Worm (Caenorhabditis elegans) whole organism, mixed stage, embryonic: Measurements from ENCODE around the gene B0464.9.

Experiments used
- M03D4.4 ChIP-seq: sonication (generic microtip); optimal IDR thresholded peaks from 2 replicates; lab custom pipeline; 2017; ENCODE audit warnings: mild to moderate bottlenecking, missing genetic modification characterization, missing compliant biosample characterization
- bed-3 ChIP-seq: fragments of 200-800 bp; sonication (Bioruptor generic); optimal IDR thresholded peaks from 3 replicates; lab custom pipeline; 2018; ENCODE audit warnings: mild to moderate bottlenecking, missing genetic modification characterization, moderate library complexity, missing compliant biosample characterization
- blmp-1 ChIP-seq: fragments of 150-350 bp; optimal IDR thresholded peaks from 2 replicates; lab custom pipeline; 2014; ENCODE audit warnings: missing biosample characterization, missing genetic modification characterization
- ceh-39 ChIP-seq: fragments of 150-350 bp; optimal IDR thresholded peaks from 2 replicates; lab custom pipeline; 2014; ENCODE audit warnings: missing biosample characterization, missing genetic modification characterization
- ceh-43 ChIP-seq: fragments of 200-800 bp; sonication (Bioruptor generic); optimal IDR thresholded peaks from 2 replicates; lab custom pipeline; 2018; ENCODE audit warnings: mild to moderate bottlenecking, missing genetic modification characterization, moderate library complexity, missing compliant biosample characterization
- ceh-83 ChIP-seq: fragments of 200-800 bp; sonication (Bioruptor generic); optimal IDR thresholded peaks from 2 replicates; lab custom pipeline; 2018; ENCODE audit warnings: mild to moderate bottlenecking, missing genetic modification characterization, missing compliant biosample characterization
- ces-1 ChIP-seq: fragments of 150-350 bp; optimal IDR thresholded peaks from 2 replicates; lab custom pipeline; 2014; ENCODE audit warnings: missing biosample characterization, missing genetic modification reagents, missing genetic modification characterization
- cnd-1 ChIP-seq: fragments of 200-800 bp; sonication (Bioruptor generic); optimal IDR thresholded peaks from 2 replicates; lab custom pipeline; 2018; ENCODE audit warnings: mild to moderate bottlenecking, missing genetic modification characterization, missing compliant biosample characterization
- drap-1 ChIP-seq: fragments of 200-800 bp; sonication (Bioruptor generic); optimal IDR thresholded peaks from 3 replicates; lab custom pipeline; 2018; ENCODE audit warnings: mild to moderate bottlenecking, missing genetic modification characterization, missing compliant biosample characterization
- elt-1 ChIP-seq: sonication (generic microtip); optimal IDR thresholded peaks from 2 replicates; lab custom pipeline; 2017; ENCODE audit warnings: missing genetic modification characterization, mild to moderate bottlenecking, missing compliant biosample characterization, antibody characterized with exemption, moderate library complexity, borderline replicate concordance; ENCODE audit not compliant: insufficient read depth
- elt-3 ChIP-seq: fragments of 150-350 bp; optimal IDR thresholded peaks from 2 replicates; lab custom pipeline; 2014; ENCODE audit warnings: missing biosample characterization, missing genetic modification characterization
- flh-1 ChIP-seq: fragments of 200-800 bp; sonication (Bioruptor generic); optimal IDR thresholded peaks from 2 replicates; lab custom pipeline; 2018; ENCODE audit warnings: mild to moderate bottlenecking, missing genetic modification characterization, moderate library complexity, missing compliant biosample characterization
- ham-2 ChIP-seq: fragments of 200-800 bp; sonication (Bioruptor generic); optimal IDR thresholded peaks from 2 replicates; lab custom pipeline; 2018; ENCODE audit warnings: mild to moderate bottlenecking, missing genetic modification characterization, missing compliant biosample characterization
- hlh-1 ChIP-seq: fragments of 150-350 bp; optimal IDR thresholded peaks from 2 replicates; lab custom pipeline; 2014; ENCODE audit warnings: missing biosample characterization, missing genetic modification reagents, missing genetic modification characterization
- lin-13 ChIP-seq: fragments of 150-350 bp; optimal IDR thresholded peaks from 2 replicates; lab custom pipeline; 2014; ENCODE audit warnings: missing biosample characterization, missing genetic modification characterization
- lin-32 ChIP-seq: fragments of 200-800 bp; sonication (Bioruptor generic); optimal IDR thresholded peaks from 2 replicates; lab custom pipeline; 2018; ENCODE audit warnings: mild to moderate bottlenecking, missing genetic modification characterization, missing compliant biosample characterization
- lsy-2 ChIP-seq: fragments of 150-350 bp; optimal IDR thresholded peaks from 2 replicates; lab custom pipeline; 2014; ENCODE audit warnings: missing biosample characterization, missing genetic modification characterization
- mab-5 ChIP-seq: fragments of 150-350 bp; optimal IDR thresholded peaks from 2 replicates; lab custom pipeline; 2014; ENCODE audit warnings: missing biosample characterization, missing genetic modification characterization
- mep-1 ChIP-seq: fragments of 150-350 bp; optimal IDR thresholded peaks from 2 replicates; lab custom pipeline; 2017; ENCODE audit warnings: missing biosample characterization, missing genetic modification reagents, missing genetic modification characterization, inconsistent platforms
- mls-2 ChIP-seq: sonication (generic microtip); optimal IDR thresholded peaks from 2 replicates; lab custom pipeline; 2016; ENCODE audit warnings: mild to moderate bottlenecking, missing genetic modification characterization, moderate library complexity, missing compliant biosample characterization
- nhr-12 ChIP-seq: fragments of 150-350 bp; optimal IDR thresholded peaks from 2 replicates; lab custom pipeline; 2014; ENCODE audit warnings: missing biosample characterization, missing genetic modification characterization
- nhr-2 ChIP-seq: fragments of 150-350 bp; optimal IDR thresholded peaks from 2 replicates; lab custom pipeline; 2014; ENCODE audit warnings: missing biosample characterization, missing genetic modification characterization
- nhr-237 ChIP-seq: fragments of 150-350 bp; optimal IDR thresholded peaks from 2 replicates; lab custom pipeline; 2014; ENCODE audit warnings: missing biosample characterization, missing genetic modification characterization
- nhr-28 ChIP-seq: fragments of 150-350 bp; optimal IDR thresholded peaks from 2 replicates; lab custom pipeline; 2014; ENCODE audit warnings: missing biosample characterization, missing genetic modification characterization
- nhr-76 ChIP-seq: sonication (generic microtip); optimal IDR thresholded peaks from 2 replicates; lab custom pipeline; 2017; ENCODE audit warnings: missing biosample characterization, missing genetic modification characterization
- pha-4 ChIP-seq: fragments of 150-350 bp; optimal IDR thresholded peaks from 2 replicates; lab custom pipeline; 2018; ENCODE audit warnings: missing biosample characterization, missing genetic modification reagents, missing genetic modification characterization
- sem-2 ChIP-seq: fragments of 200-800 bp; sonication (Bioruptor generic); optimal IDR thresholded peaks from 2 replicates; lab custom pipeline; 2018; ENCODE audit warnings: mild to moderate bottlenecking, missing genetic modification characterization, missing compliant biosample characterization
- snpc-4 ChIP-seq: fragments of 150-350 bp; optimal IDR thresholded peaks from 2 replicates; lab custom pipeline; 2014; ENCODE audit warnings: missing biosample characterization, missing genetic modification characterization
- sptf-1 ChIP-seq: sonication (generic microtip); optimal IDR thresholded peaks from 2 replicates; lab custom pipeline; 2017; ENCODE audit warnings: mild to moderate bottlenecking, missing genetic modification characterization, moderate library complexity, missing compliant biosample characterization
- tbx-8 ChIP-seq: fragments of 200-800 bp; sonication (Bioruptor generic); optimal IDR thresholded peaks from 2 replicates; lab custom pipeline; 2018; ENCODE audit warnings: mild to moderate bottlenecking, missing genetic modification characterization, moderate library complexity, missing compliant biosample characterization
- unc-120 ChIP-seq: sonication (generic microtip); optimal IDR thresholded peaks from 2 replicates; lab custom pipeline; 2017; ENCODE audit warnings: missing genetic modification characterization, missing compliant biosample characterization; ENCODE audit not compliant: poor library complexity, severe bottlenecking
- unc-39 ChIP-seq: fragments of 150-350 bp; optimal IDR thresholded peaks from 2 replicates; lab custom pipeline; 2014; ENCODE audit warnings: missing biosample characterization, missing genetic modification characterization
- unc-62 ChIP-seq: fragments of 150-350 bp; optimal IDR thresholded peaks from 2 replicates; lab custom pipeline; 2014; ENCODE audit warnings: missing biosample characterization, missing genetic modification reagents, missing genetic modification characterization
- zip-8 ChIP-seq: fragments of 150-350 bp; optimal IDR thresholded peaks from 2 replicates; lab custom pipeline; 2014; ENCODE audit warnings: missing biosample characterization, missing genetic modification characterization
- ztf-11 ChIP-seq: fragments of 150-350 bp; optimal IDR thresholded peaks from 2 replicates; lab custom pipeline; 2014; ENCODE audit warnings: missing biosample characterization, missing genetic modification characterization

B0464.9 gene

DNA sequence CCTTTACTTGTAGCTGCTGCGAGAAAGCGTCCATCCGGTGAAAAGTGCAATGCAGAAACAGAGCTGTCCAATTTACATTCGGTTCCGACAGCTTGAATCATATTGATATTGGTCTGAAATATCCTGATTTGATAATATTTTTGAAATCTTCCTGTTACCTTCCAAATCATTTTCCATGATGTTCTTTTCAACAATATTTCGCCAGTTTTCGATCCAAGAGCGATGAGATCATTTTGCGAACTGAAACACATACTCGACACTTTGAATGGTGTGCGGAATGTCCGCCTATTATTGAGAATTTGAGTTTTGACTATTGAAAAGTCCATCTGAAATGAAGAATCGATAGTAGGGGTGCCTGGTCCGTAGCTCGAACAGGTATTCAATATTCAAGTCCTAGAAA lies 24.4 kb upstream of the B0464.9 start, which contains the start of gene emb-30:
emb-30 (minus strand) TSS at position 328 of the 400 bp plus-strand sequence.
- TF ChIP-seq blmp-1 (no peak), ceh-43 (no peak), nhr-28 (tag; lab: Kevin White, UChicago) (no peak), unc-120 (tag; lab: Kevin White, UChicago) (no peak), nhr-2 (tag; lab: Kevin White, UChicago) (no peak)

DNA sequence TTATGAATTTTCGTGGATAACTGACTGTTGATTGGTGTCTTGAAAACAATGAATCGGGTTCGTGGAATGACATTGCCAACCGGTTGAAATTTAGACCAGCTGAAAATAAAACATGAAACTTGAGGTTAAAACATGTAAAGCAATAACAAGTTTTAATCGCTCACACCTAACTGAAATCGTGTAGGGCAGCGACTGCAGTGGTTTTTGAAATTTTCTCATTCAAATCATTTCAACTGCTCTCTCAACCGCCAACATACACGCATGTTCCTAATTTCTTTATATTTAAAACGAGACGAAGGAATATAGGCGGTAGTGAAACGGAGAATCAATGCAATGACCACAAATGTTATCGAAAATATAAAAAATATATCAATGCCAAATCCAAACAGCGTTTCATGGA lies 22.7 kb upstream of the B0464.9 start:
- no peak for TF ChIP-seq mab-5 (tag; lab: Kevin White, UChicago)
- TF ChIP-seq nhr-237 (tag; lab: Kevin White, UChicago): no peak
- TF ChIP-seq lin-32 (GFP tag; lab: Kevin White, UChicago): no peak
- no peak for TF ChIP-seq M03D4.4 (tag; lab: Kevin White, UChicago)
- no peak for TF ChIP-seq nhr-28 (tag; lab: Kevin White, UChicago)

DNA sequence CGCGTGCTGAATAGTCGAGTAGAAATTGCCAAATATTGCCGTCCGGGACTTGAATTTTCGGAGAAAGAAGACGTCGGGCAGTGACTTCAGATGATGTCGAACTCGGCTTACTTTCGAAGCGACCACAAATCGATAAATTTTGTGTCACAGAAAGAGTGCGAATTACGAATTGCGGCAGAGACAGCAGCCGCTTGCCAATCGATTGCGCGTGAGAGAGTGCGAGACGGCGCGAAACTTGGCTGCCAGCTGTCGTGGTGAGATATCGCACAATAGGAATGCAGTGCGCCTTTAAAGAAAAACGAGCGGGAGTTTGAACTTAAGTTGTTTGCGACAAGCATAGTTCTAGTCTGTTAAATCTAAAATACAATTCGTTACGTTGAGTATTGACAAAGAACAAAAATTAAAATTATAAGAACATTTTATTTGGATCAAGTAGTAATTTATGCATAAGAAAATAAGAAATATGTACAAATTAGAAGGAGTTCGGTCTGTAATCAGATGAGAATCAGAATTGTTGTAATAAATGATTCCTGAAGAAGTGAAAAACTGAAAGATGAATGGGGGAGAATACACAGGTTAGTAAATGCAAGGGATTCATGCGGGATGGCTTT lies 22.0 kb upstream of the B0464.9 start, which contains the start of gene pir-2:
pir-2 (minus strand) TSS at position 218 of the 611 bp plus-strand sequence.
- TF ChIP-seq ceh-83 (peak; percentile 66), ces-1 (peak; percentile 84), pha-4 (peak; percentile 83), unc-39 (tag; lab: Kevin White, UChicago) (no peak), mab-5 (tag; lab: Kevin White, UChicago) (no peak), elt-3 (tag; lab: Kevin White, UChicago) (peak; percentile 8), lin-13 (tag; lab: Kevin White, UChicago) (peak; percentile 28), cnd-1 (peak; percentile 94), mls-2 (peak; percentile 66), ceh-39 (tag; lab: Kevin White, UChicago) (peak; percentile 93), unc-120 (tag; lab: Kevin White, UChicago) (peak; percentile 82), ham-2 (GFP tag; lab: Kevin White, UChicago) (peak; percentile 69), sem-2 (GFP tag; lab: Kevin White, UChicago) (no peak), unc-62 (GFP tag; lab: Kevin White, UChicago) (peak; percentile 74), bed-3 (no peak), lin-32 (GFP tag; lab: Kevin White, UChicago) (peak; percentile 83), nhr-28 (tag; lab: Kevin White, UChicago) (no peak), ceh-43 (no peak), tbx-8 (no peak), sptf-1 (tag; lab: Kevin White, UChicago) (peak; percentile 73), zip-8 (tag; lab: Kevin White, UChicago) (no peak), nhr-2 (tag; lab: Kevin White, UChicago) (peak; percentile 12), elt-1 (tag; lab: Kevin White, UChicago) (no peak), lsy-2 (tag; lab: Kevin White, UChicago) (peak; percentile 85), nhr-76 (tag; lab: Kevin White, UChicago) (no peak), M03D4.4 (tag; lab: Kevin White, UChicago) (no peak), hlh-1 (tag; lab: Kevin White, UChicago) (peak; percentile 98), ztf-11 (tag; lab: Kevin White, UChicago) (peak; percentile 63), blmp-1 (no peak), snpc-4 (tag; lab: Kevin White, UChicago) (no peak), mep-1 (tag; lab: Kevin White, UChicago) (peak; percentile 88), nhr-237 (tag; lab: Kevin White, UChicago) (peak; percentile 65), drap-1 (GFP tag; lab: Kevin White, UChicago) (peak; percentile 32), flh-1 (GFP tag; lab: Kevin White, UChicago) (no peak), nhr-12 (tag; lab: Kevin White, UChicago) (no peak)
- TF ChIP-seq, all 35 proteins: peak for 20
